Worm (Caenorhabditis elegans) whole organism, L4/young adult: ENCODE data around the gene sdf-9.

Experiments used
- W03F9.2 ChIP-seq: fragments of 150-350 bp; optimal IDR thresholded peaks from 2 replicates; lab custom pipeline; 2014; ENCODE audit warnings: missing biosample characterization, missing genetic modification characterization
- dao-5 ChIP-seq: sonication (generic microtip); optimal IDR thresholded peaks from 2 replicates; lab custom pipeline; 2016; ENCODE audit warnings: missing genotype, missing genetic modification characterization, moderate library complexity, missing compliant biosample characterization
- him-1 ChIP-seq: sonication (generic microtip); optimal IDR thresholded peaks from 2 replicates; lab custom pipeline; 2016; ENCODE audit warnings: missing genotype, missing genetic modification reagents, missing genetic modification characterization, missing compliant biosample characterization

The sdf-9 gene

DNA sequence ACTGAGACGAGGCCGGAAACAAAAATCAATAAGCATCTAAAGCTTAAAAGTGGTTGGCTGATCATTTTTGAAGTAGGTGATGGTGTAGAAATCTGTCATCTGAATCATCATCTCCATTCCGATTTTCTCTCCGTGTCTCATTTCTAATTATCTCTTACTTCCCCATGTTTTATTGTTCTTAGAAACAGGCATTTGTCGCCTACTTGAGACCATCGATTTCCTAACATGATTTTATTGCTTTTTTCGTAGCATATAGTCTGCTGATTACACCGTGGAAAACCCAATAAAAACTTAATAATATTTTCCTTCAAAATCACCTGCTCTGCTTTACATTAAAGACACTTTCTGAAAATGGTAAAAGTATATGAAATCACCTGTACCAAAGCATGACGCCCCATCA is 22.7 kb upstream of the sdf-9 start, which contains the start of gene F38A6.4:
Gene F38A6.4 (minus strand): TSS at position 101 of the 400 bp plus-strand sequence.
- TF ChIP-seq W03F9.2 (tag; lab: Kevin White, UChicago) (no peak), him-1 (tag; lab: Kevin White, UChicago) (no peak), dao-5 (tag; lab: Kevin White, UChicago) (no peak)

DNA sequence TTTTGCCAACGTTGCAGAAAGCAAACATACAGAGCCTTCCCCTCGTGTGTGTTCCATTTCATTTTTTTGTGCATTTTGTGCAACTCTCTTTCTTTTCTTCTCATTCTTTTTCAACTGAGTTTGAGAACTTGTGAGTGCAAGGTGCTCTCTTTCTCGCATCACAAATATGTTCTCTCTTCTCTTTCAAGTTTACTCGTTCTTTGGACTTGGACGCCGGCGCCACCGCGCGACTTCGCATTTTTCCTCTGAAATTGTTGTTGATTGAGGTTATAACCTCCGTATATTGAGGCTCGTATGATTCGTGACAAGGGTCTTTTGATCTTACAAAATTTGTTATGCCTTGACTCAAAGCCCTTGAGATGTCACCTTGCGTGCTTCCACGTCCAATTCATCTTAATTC is 21.3 kb upstream of the sdf-9 start:
- TF ChIP-seq dao-5 (tag; lab: Kevin White, UChicago) (no peak), him-1 (tag; lab: Kevin White, UChicago) (peak; percentile 40), W03F9.2 (tag; lab: Kevin White, UChicago) (peak; percentile 35)

DNA sequence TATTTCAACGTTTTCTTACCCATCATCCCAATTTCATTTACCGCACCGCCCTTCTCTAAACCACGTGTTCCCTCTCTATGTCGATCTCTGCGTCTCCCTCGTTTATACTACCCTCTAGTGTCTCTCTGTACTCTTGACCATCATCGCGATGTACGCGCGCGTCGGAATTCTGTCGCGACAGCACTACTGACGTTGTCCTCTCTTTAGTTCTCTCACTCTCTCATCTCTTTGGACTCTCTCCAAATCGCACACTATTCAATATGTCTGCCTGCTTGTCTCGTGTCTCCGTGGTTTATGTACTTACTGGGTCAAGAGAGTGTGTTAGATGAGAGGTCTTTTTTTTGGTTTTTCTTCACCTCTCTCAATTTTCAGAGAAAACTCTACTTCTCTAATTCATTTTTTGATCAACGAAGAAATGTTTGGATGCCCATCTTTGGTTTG is 19.7 kb upstream of the sdf-9 start:
- TF ChIP-seq W03F9.2 (tag; lab: Kevin White, UChicago) = peak; percentile 82
- TF ChIP-seq dao-5 (tag; lab: Kevin White, UChicago) = no peak
- TF ChIP-seq him-1 (tag; lab: Kevin White, UChicago) = peak; percentile 94

DNA sequence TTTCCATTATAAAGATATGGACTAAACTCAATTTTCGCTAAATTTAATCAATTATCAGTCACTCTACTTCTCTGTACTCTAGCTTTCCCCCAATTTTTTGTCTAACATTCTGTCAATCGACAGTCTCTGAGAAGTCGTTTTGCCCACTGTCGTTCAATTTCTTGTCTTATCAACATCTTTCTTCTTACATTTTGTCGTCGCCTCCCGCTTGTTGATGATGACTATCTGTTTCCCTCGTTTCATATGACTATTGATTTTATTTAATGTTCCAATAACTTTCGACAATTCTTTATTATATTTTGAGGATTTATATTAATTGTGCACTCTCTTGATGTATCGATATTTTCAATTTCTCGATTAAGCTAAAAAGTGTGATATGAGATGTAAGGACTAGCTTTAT is 19.1 kb upstream of the sdf-9 start:
- no peak for TF ChIP-seq W03F9.2 (tag; lab: Kevin White, UChicago)
- TF ChIP-seq dao-5 (tag; lab: Kevin White, UChicago) = no peak
- no peak for TF ChIP-seq him-1 (tag; lab: Kevin White, UChicago)

DNA sequence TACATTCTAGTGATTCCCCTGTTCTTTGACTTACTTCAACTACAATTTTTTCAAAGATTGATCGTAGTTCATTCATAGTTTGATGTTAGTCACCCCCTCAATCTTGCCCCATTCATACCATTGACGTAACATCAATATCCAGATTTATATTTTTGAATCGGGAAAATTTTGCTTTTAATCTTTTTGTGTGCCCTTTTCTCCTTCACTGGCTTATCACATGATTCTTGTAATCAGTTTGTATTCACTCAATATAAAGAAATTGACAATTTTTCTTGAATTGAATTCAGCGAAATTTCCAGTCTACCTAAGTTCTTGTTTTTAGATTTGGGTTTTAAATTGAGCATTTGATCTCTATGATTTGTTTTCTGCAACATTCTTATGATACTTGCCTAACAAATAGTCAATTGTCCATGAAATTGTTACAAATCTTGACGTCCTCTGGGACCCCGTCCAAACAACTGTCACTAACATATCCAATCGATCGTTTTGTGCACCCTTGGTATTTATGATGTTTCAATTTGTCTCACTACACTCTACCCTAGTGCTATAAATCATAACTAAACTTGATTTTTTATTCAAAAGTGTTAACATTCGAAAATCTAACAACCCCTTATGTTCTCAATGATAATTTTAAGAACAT is 18.2 kb upstream of the sdf-9 start:
- no peak for TF ChIP-seq dao-5 (tag; lab: Kevin White, UChicago)
- no peak for TF ChIP-seq W03F9.2 (tag; lab: Kevin White, UChicago)
- no peak for TF ChIP-seq him-1 (tag; lab: Kevin White, UChicago)

DNA sequence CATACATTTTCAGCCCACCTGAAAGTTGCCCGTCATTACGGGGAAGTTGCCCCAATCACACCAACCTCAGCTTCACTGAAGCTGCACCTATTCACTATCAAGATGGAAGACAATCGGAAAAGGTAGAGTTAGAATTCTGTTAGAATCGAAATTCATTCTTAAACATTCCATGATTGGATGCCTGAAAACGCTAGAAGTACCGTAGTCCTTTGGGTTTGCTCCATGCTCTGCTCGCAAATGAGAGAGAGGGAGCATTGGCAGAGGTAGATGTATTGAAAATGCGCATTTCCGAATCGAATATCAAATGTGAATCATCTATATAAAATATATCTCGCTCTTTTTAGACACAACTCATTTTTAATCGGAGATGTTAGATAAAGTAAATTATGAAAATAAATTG is 17.6 kb upstream of the sdf-9 start, which contains the start of gene hif-1:
Gene hif-1 (plus strand): TSS at position 8 of the 400 bp plus-strand sequence.
- no peak for TF ChIP-seq him-1 (tag; lab: Kevin White, UChicago)
- no peak for TF ChIP-seq W03F9.2 (tag; lab: Kevin White, UChicago)
- TF ChIP-seq dao-5 (tag; lab: Kevin White, UChicago) = no peak

DNA sequence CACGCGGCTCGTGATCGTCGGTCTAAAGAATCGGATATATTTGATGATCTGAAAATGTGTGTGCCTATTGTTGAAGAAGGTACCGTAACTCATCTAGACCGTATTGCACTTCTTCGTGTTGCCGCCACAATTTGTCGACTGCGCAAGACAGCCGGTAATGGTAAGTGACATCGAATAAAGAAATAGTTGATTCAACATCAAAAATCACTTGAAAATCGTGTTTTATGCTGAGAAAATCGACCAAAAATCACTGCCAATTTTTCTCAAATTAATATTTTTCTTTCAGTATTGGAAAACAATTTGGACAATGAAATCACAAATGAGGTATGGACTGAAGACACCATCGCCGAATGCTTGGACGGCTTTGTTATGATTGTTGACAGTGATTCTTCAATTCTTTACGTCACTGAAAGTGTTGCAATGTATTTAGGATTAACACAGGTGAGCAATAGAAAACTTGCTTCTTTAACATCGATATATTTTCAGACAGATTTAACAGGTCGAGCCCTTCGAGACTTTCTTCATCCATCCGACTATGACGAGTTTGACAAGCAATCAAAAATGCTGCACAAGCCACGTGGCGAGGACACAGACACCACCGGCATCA is 16.6 kb upstream of the sdf-9 start:
- TF ChIP-seq W03F9.2 (tag; lab: Kevin White, UChicago) (no peak), dao-5 (tag; lab: Kevin White, UChicago) (no peak), him-1 (tag; lab: Kevin White, UChicago) (no peak)

DNA sequence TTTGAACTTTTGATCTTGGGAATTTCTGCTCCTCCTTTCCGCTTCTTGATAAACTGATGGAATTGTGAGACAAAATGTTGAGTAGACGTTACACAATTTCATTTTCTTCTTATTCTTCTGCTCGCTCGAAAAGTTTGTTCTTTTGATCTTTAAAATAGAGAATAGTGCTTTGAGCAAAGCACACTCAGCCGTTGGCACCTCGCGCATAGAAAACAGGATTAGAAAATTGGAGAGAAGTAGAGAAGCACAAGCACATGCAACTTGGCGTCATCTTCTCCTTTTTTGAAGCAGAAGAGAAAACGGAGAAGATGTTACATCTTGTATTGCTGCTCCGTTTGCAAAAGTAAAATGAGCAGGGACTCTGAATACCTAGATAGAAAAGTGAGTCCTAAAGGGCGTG is 15.8 kb upstream of the sdf-9 start:
- TF ChIP-seq W03F9.2 (tag; lab: Kevin White, UChicago) = no peak
- peak; percentile 88 for TF ChIP-seq him-1 (tag; lab: Kevin White, UChicago)

DNA sequence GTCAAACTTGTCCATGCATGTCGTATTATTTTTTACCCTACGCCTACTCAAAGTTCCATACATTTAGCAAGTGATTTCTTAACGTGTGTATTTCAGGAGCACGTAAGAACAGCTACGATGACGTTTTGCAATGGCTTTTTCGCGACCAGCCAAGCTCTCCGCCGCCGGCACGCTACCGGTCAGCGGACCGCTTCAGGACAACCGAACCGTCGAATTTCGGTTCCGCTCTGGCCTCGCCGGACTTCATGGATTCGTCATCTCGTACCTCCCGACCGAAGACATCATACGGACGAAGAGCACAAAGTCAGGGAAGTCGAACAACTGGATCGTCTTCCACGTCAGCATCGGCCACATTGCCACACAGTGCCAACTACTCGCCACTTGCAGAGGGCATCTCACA is 14.4 kb upstream of the sdf-9 start:
- TF ChIP-seq dao-5 (tag; lab: Kevin White, UChicago) = no peak
- TF ChIP-seq W03F9.2 (tag; lab: Kevin White, UChicago) = no peak
- no peak for TF ChIP-seq him-1 (tag; lab: Kevin White, UChicago)

DNA sequence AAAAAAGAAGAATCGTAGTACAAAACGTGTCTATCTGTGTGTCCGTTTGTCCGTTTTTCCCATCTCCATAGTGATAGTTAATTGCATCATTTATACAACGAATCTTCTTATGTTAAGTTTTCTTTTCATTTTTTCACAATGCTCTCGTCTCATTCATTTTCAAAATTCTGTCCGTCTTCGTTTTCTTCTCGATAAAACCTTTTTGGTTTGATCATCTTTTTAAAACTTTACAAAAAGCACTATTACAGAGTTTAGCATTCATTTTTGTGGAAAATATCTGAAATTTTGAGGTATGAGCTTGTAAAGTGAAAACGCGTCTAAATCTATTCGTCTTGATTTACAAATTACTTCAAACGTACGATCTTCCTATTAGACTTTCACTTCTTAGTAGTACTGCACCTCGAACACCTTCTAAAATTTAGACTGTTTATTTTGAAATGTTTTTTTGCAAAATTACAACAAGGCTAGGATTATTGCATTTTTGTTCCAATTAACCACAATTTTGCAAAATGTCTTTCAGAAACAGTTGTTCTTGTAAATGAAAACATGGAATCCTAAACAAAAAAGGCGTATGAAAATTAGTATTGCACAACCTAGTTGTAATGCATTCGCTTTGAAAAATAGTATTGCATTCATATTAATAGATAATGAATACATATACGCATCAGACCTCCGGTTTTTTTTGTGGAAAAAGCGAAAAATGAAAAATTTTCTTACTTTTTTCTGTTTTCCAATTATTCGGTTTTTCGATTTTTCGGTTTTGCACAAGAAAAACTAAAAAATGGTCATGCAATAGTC is 12.8 kb upstream of the sdf-9 start:
- peak; percentile 44 for TF ChIP-seq him-1 (tag; lab: Kevin White, UChicago)
- TF ChIP-seq dao-5 (tag; lab: Kevin White, UChicago) = no peak
- no peak for TF ChIP-seq W03F9.2 (tag; lab: Kevin White, UChicago)

DNA sequence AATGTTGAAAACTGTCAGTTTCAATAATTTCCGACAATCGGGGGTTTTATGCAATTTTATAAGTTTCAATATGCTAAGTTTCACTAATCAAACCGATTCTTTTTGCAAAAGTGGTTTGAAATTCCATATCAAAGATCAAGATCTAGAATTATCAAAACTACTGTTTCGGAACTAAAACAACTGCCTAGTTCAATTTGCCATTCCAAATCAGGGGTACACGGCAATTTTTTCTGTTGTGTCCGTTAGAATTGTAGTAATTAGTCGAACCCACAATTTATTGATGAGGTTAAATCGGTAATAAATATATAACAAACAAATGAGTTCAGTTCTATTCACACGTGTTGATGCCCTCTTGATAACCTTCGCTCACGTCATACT is 12.2 kb upstream of the sdf-9 start:
- no peak for TF ChIP-seq W03F9.2 (tag; lab: Kevin White, UChicago)
- TF ChIP-seq him-1 (tag; lab: Kevin White, UChicago) = no peak
- TF ChIP-seq dao-5 (tag; lab: Kevin White, UChicago) = no peak

DNA sequence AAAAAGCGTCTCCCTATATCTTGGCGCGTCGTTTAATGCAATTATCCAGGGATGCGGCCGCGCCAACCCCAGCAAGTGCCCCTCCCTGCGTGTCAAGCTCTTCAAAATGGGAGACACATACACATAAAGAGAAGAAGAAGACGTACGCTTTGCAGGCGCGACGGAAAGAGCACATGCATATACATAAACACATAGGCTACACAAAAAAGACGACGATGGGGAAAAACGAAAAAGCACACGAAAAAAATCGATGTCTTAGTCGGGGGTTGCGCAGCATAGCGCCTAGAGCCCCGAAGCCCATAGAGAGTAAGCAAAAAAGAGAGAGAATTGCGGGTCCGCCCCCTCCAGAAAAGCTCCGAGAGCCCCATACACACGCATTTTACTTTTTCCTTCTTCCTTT is 8.9 kb upstream of the sdf-9 start, which contains the start of gene tpan-1:
Gene tpan-1 (plus strand): TSS at position 398 of the 400 bp plus-strand sequence.
- TF ChIP-seq dao-5 (tag; lab: Kevin White, UChicago) = no peak
- TF ChIP-seq him-1 (tag; lab: Kevin White, UChicago) = peak; percentile 94
- no peak for TF ChIP-seq W03F9.2 (tag; lab: Kevin White, UChicago)

DNA sequence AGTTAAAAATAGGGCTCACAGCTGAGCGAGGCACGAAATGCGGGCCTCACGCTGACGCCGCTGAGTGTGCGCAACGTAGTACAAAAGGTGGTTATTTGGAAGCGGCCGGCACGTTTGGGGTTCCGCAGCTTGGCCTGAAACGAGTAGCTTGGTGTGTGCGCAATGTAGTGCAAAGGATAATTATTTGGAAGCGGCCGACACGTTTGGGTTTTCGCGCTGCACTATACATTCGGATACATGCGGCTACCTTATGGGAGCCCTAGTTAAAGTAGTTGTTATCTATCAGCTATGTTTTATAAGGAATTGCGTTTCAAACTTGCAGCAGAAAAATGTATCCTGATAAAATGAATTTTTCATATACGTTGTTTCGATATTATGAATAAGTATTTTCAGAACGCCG is 8.0 kb upstream of the sdf-9 start, which contains the start of gene Y44A6D.1:
Gene Y44A6D.1 (minus strand): TSS at position 23 of the 400 bp plus-strand sequence.
- TF ChIP-seq him-1 (tag; lab: Kevin White, UChicago) = no peak
- no peak for TF ChIP-seq W03F9.2 (tag; lab: Kevin White, UChicago)
- TF ChIP-seq dao-5 (tag; lab: Kevin White, UChicago) = no peak
